Worm (Caenorhabditis elegans): Measurements from ENCODE around the gene C53A5.2.

The C53A5.2 gene

DNA sequence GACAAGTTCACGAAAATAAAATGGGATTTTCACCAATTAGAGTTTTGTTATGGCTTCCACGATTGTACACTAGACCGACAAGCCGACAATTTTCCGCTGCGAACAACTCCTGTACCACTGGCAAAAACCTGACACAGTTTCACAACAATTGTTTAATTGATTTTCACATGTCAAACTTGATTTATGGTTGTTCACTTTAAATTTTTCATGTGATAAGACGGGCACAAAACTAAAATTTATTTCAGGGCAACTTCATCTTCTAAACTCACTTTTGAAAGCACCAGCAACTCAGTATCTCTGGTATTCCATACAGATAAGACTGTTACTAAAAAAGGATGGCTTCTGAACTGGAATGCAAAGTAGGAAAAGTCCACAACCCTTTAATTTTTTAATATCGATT lies 41.6 kb downstream of the C53A5.2 start, which contains the start of gene R02D5.7:
TSS of gene R02D5.7 (minus strand) at position 101 of the 400 bp plus-strand sequence.
- TF ChIP-seq ztf-29 (GFP tag; IDR thresholded peaks at IDR 0.05) (no peak), tab-1 (GFP tag; IDR thresholded peaks at IDR 0.05) (no peak), ztf-23 (GFP tag; IDR thresholded peaks at IDR 0.05) (no peak), T22C8.4 (GFP tag; IDR thresholded peaks at IDR 0.05) (no peak), med-1 (GFP tag; optimal IDR thresholded peaks at IDR 0.05; ENCODE audit: insufficient read depth) (no peak), cog-1 (tag; optimal IDR thresholded peaks at IDR 0.05) (no peak), flt-1 (GFP tag; IDR thresholded peaks at IDR 0.05) (no peak), ref-1 (GFP tag; conservative IDR thresholded peaks at IDR 0.05) (no peak), klf-2 (GFP tag; conservative IDR thresholded peaks at IDR 0.05) (no peak)

DNA sequence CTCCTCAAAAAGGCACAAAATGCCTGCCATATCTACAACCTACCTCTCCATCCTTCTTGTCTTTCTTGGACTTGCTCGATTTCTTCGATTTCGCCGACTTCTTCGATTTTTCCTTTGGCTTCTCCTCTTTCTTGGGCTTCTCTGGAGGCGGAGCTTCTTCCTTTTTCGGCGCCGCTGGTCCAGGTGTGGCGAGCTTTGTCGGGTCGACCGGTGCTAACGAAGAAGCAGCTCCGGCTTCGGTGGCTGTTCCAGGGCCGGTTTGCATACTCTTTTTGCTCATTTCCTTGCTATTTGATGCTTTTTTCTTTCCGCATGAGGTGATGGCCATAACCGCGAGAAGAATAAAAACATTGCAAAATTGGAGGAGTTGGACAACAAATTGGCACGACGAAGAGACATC lies 42.5 kb downstream of the C53A5.2 start:
- TF ChIP-seq med-1 (GFP tag; optimal IDR thresholded peaks at IDR 0.05; ENCODE audit: insufficient read depth) (no peak), ztf-23 (GFP tag; IDR thresholded peaks at IDR 0.05) (no peak), T22C8.4 (GFP tag; IDR thresholded peaks at IDR 0.05) (no peak), cog-1 (tag; optimal IDR thresholded peaks at IDR 0.05) (no peak), flt-1 (GFP tag; IDR thresholded peaks at IDR 0.05) (no peak), ztf-29 (GFP tag; IDR thresholded peaks at IDR 0.05) (no peak), tab-1 (GFP tag; IDR thresholded peaks at IDR 0.05) (no peak), klf-2 (GFP tag; conservative IDR thresholded peaks at IDR 0.05) (no peak), ref-1 (GFP tag; conservative IDR thresholded peaks at IDR 0.05) (no peak)

DNA sequence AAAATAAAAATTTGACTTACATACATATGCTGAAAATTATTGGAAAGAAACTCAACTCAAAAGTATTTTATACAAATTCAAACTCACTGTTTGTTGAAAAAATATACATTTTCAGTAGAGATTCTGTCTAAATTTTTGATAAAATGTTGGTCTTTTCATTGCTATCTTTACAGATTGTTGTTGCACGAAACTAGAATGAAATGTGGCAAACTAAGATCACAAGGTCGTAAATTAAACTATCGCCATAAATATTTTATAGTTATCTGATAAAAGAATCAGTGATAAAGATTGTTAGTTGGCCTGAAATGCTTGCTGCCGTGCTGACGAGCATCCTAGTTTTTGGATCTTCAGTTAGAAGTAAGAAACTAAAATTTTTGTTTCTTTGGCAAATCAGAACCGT lies 44.0 kb downstream of the C53A5.2 start, which contains the start of gene clec-55:
TSS of gene clec-55 (plus strand) at position 301 of the 400 bp plus-strand sequence.
- no peak for TF ChIP-seq flt-1 (GFP tag; IDR thresholded peaks at IDR 0.05)
- no peak for TF ChIP-seq T22C8.4 (GFP tag; IDR thresholded peaks at IDR 0.05)
- no peak for TF ChIP-seq cog-1 (tag; optimal IDR thresholded peaks at IDR 0.05)
- no peak for TF ChIP-seq ztf-29 (GFP tag; IDR thresholded peaks at IDR 0.05)
- no peak for TF ChIP-seq klf-2 (GFP tag; conservative IDR thresholded peaks at IDR 0.05)
- no peak for TF ChIP-seq ztf-23 (GFP tag; IDR thresholded peaks at IDR 0.05)

DNA sequence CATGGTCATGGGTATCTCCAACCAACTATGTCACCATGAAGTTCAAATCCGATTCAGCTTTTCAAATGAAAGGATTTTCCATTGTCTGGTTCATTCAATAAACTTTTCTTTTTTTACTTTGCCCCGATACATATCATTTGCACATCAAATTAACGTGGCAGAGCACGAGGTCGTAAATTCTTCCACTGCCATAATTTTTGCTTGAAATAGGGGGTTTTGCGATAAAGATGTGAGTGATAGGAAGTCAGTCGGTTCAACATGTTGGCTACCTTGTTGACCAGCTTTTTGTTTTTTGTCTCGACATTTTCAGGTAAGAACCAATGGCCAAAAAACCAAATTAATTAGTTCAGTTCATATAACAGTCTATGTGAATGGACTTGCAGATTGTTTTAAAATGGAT lies 46.3 kb downstream of the C53A5.2 start, which contains the start of gene clec-54:
TSS of gene clec-54 (plus strand) at position 224 of the 400 bp plus-strand sequence.
- TF ChIP-seq ref-1 (GFP tag; conservative IDR thresholded peaks at IDR 0.05) (no peak), ztf-29 (GFP tag; IDR thresholded peaks at IDR 0.05) (no peak), flt-1 (GFP tag; IDR thresholded peaks at IDR 0.05) (no peak), ztf-23 (GFP tag; IDR thresholded peaks at IDR 0.05) (no peak), klf-2 (GFP tag; conservative IDR thresholded peaks at IDR 0.05) (no peak), cog-1 (tag; optimal IDR thresholded peaks at IDR 0.05) (no peak), med-1 (GFP tag; optimal IDR thresholded peaks at IDR 0.05; ENCODE audit: insufficient read depth) (no peak), tab-1 (GFP tag; IDR thresholded peaks at IDR 0.05) (no peak), T22C8.4 (GFP tag; IDR thresholded peaks at IDR 0.05) (no peak)

DNA sequence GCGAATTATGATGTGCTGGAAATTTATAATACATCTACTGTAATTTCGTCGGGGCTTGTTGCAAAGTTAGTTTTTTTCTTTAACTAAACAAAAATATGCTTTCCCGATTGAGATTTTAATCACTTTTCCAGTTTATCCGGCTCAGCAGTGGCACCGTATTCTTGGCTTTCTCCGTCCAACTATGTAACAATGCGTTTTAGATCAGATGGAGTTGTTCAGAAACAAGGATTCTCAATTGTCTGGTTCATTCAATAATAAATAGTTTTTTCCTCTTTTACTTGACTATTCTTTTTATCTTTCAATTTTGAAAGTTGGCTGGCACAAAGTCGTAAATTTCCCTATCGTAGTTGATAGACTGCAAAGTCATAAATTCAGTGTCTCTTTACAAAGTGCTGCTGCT lies 48.9 kb downstream of the C53A5.2 start, which contains the start of gene clec-56:
TSS of gene clec-56 (plus strand) at position 301 of the 400 bp plus-strand sequence.
- TF ChIP-seq ztf-29 (GFP tag; IDR thresholded peaks at IDR 0.05) (no peak), klf-2 (GFP tag; conservative IDR thresholded peaks at IDR 0.05) (no peak), ref-1 (GFP tag; conservative IDR thresholded peaks at IDR 0.05) (no peak), flt-1 (GFP tag; IDR thresholded peaks at IDR 0.05) (no peak), ztf-23 (GFP tag; IDR thresholded peaks at IDR 0.05) (no peak), T22C8.4 (GFP tag; IDR thresholded peaks at IDR 0.05) (no peak), med-1 (GFP tag; optimal IDR thresholded peaks at IDR 0.05; ENCODE audit: insufficient read depth) (no peak), cog-1 (tag; optimal IDR thresholded peaks at IDR 0.05) (no peak), tab-1 (GFP tag; IDR thresholded peaks at IDR 0.05) (no peak)

Data from whole organism, midembryonic.